Fruit fly (Drosophila melanogaster) whole organism, embryonic: Measurements from ENCODE around the gene CG13894.

Experiments used
- CG1024 ChIP-seq: fragments of 200-800 bp; sonication (Bioruptor generic); IDR thresholded peaks from 2 replicates; pipeline ENCODE4 v1.3.6; 2022; ENCODE audit warnings: missing biosample characterization, missing genetic modification characterization
- CG11398 ChIP-seq: fragments of 200-800 bp; sonication (Bioruptor generic); optimal IDR thresholded peaks from 2 replicates; lab custom pipeline; 2016; ENCODE audit warnings: missing biosample characterization, missing genetic modification characterization
- CG12299 ChIP-seq: fragments of 200-800 bp; sonication (Bioruptor generic); optimal IDR thresholded peaks from 2 replicates; lab custom pipeline; 2018; ENCODE audit warnings: missing biosample characterization, mild to moderate bottlenecking, missing genetic modification characterization
- CG1233 ChIP-seq: fragments of 200-800 bp; sonication (Bioruptor generic); optimal IDR thresholded peaks from 4 replicates; lab custom pipeline; 2018; ENCODE audit warnings: missing biosample characterization, mild to moderate bottlenecking, missing genetic modification characterization
- CG12942 ChIP-seq: fragments of 200-800 bp; sonication (Bioruptor generic); optimal IDR thresholded peaks from 3 replicates; lab custom pipeline; 2016; ENCODE audit warnings: missing biosample characterization, missing genetic modification characterization
- CG13296 ChIP-seq: fragments of 200-800 bp; sonication (Bioruptor generic); optimal IDR thresholded peaks from 3 replicates; lab custom pipeline; 2018; ENCODE audit warnings: missing biosample characterization, mild to moderate bottlenecking, missing genetic modification characterization
- CG14014 ChIP-seq: fragments of 200-800 bp; sonication (Bioruptor generic); IDR thresholded peaks from 2 replicates; pipeline ENCODE4 v1.3.6; 2022; ENCODE audit warnings: missing biosample characterization, missing genetic modification characterization
- CG15514 ChIP-seq: fragments of 200-800 bp; sonication (Bioruptor generic); optimal IDR thresholded peaks from 3 replicates; lab custom pipeline; 2017; ENCODE audit warnings: missing biosample characterization, missing genetic modification characterization, mild to moderate bottlenecking, moderate library complexity, missing genetic modification reagents
- CG17361 ChIP-seq: fragments of 200-800 bp; sonication (Bioruptor generic); IDR thresholded peaks from 3 replicates; pipeline ENCODE4 v1.3.6; 2022; ENCODE audit warnings: missing biosample characterization, missing genetic modification characterization
- CG18599 ChIP-seq: fragments of 200-800 bp; sonication (Bioruptor generic); optimal IDR thresholded peaks from 3 replicates; lab custom pipeline; 2017; ENCODE audit warnings: missing biosample characterization, missing genetic modification characterization, mild to moderate bottlenecking, moderate library complexity, missing genetic modification reagents
- CG3163 ChIP-seq: fragments of 200-800 bp; sonication (Bioruptor generic); optimal IDR thresholded peaks from 3 replicates; lab custom pipeline; 2016; ENCODE audit warnings: missing biosample characterization, missing genetic modification characterization
- CG32767 ChIP-seq: fragments of 200-800 bp; sonication (Bioruptor generic); IDR thresholded peaks from 2 replicates; pipeline ENCODE4 v1.3.6; 2022; ENCODE audit warnings: missing biosample characterization, missing genetic modification characterization
- CG4854 ChIP-seq: fragments of 200-800 bp; sonication (Bioruptor generic); optimal IDR thresholded peaks from 2 replicates; lab custom pipeline; 2016; ENCODE audit warnings: missing biosample characterization, missing genetic modification characterization, inconsistent platforms
- CG6254 ChIP-seq: fragments of 200-800 bp; sonication (Bioruptor generic); optimal IDR thresholded peaks from 3 replicates; lab custom pipeline; 2017; ENCODE audit warnings: mild to moderate bottlenecking, missing biosample characterization, missing genetic modification reagents, missing genetic modification characterization
- CG8944 ChIP-seq: fragments of 200-800 bp; sonication (Bioruptor generic); optimal IDR thresholded peaks from 3 replicates; lab custom pipeline; 2016; ENCODE audit warnings: missing biosample characterization, missing genetic modification characterization
- CG9817 ChIP-seq: fragments of 200-800 bp; sonication (Bioruptor generic); optimal IDR thresholded peaks from 2 replicates; lab custom pipeline; 2018; ENCODE audit warnings: missing biosample characterization, mild to moderate bottlenecking, missing genetic modification characterization, moderate library complexity
- CG9932 ChIP-seq: fragments of 200-800 bp; sonication (Bioruptor generic); IDR thresholded peaks from 2 replicates; pipeline ENCODE4 v1.3.6; 2022; ENCODE audit warnings: missing biosample characterization, missing genetic modification characterization
- Gsc ChIP-seq: fragments of 200-800 bp; sonication (Bioruptor generic); IDR thresholded peaks from 2 replicates; pipeline ENCODE4 v1.3.6; 2022; ENCODE audit warnings: missing biosample characterization, missing genetic modification characterization
- Gug ChIP-seq: fragments of 200-800 bp; sonication (Bioruptor generic); IDR thresholded peaks from 4 replicates; pipeline ENCODE4 v1.3.6; 2022; ENCODE audit warnings: missing biosample characterization, missing genetic modification characterization
- H2.0 ChIP-seq: fragments of 200-800 bp; sonication (Bioruptor generic); IDR thresholded peaks from 2 replicates; pipeline ENCODE4 v1.3.6; 2022; ENCODE audit warnings: missing biosample characterization, missing genetic modification characterization
- HLHmδ ChIP-seq: fragments of 200-800 bp; sonication (Bioruptor generic); optimal IDR thresholded peaks from 2 replicates; lab custom pipeline; 2018; ENCODE audit warnings: missing biosample characterization, mild to moderate bottlenecking, missing genetic modification characterization, moderate library complexity
- Hmr ChIP-seq: fragments of 200-800 bp; sonication (Bioruptor generic); optimal IDR thresholded peaks from 3 replicates; lab custom pipeline; 2017; ENCODE audit warnings: mild to moderate bottlenecking, missing biosample characterization, missing genetic modification reagents, missing genetic modification characterization
- Hmx ChIP-seq: fragments of 200-800 bp; sonication (Bioruptor generic); optimal IDR thresholded peaks from 2 replicates; lab custom pipeline; 2016; ENCODE audit warnings: missing biosample characterization, missing genetic modification characterization
- Hr39 ChIP-seq: fragments of >200 bp; optimal IDR thresholded peaks from 2 replicates; lab custom pipeline; 2017
- Sry-δ ChIP-seq: fragments of 200-800 bp; sonication (Bioruptor generic); optimal IDR thresholded peaks from 2 replicates; lab custom pipeline; 2016; ENCODE audit warnings: missing biosample characterization, missing genetic modification characterization
- Vsx1 ChIP-seq: fragments of 200-800 bp; sonication (Bioruptor generic); optimal IDR thresholded peaks from 2 replicates; lab custom pipeline; 2017; ENCODE audit warnings: missing biosample characterization, mild to moderate bottlenecking, missing genetic modification characterization, missing genetic modification reagents
- Xrp1 ChIP-seq: fragments of 200-800 bp; sonication (Bioruptor generic); IDR thresholded peaks from 2 replicates; pipeline ENCODE4 v1.3.6; 2022; ENCODE audit warnings: missing biosample characterization, missing genetic modification characterization
- bcd ChIP-seq: fragments of 200-800 bp; sonication (Bioruptor generic); optimal IDR thresholded peaks from 2 replicates; lab custom pipeline; 2017; ENCODE audit warnings: missing biosample characterization, mild to moderate bottlenecking, missing genetic modification characterization
- exex ChIP-seq: fragments of 200-800 bp; sonication (Bioruptor generic); optimal IDR thresholded peaks from 4 replicates; lab custom pipeline; 2018; ENCODE audit warnings: missing biosample characterization, mild to moderate bottlenecking, missing genetic modification characterization, moderate library complexity
- gce ChIP-seq: fragments of 200-800 bp; sonication (Bioruptor generic); IDR thresholded peaks from 3 replicates; pipeline ENCODE4 v1.3.6; 2022; ENCODE audit warnings: missing biosample characterization, missing genetic modification characterization
- gsb ChIP-seq: fragments of 200-800 bp; sonication (Bioruptor generic); IDR thresholded peaks from 2 replicates; pipeline ENCODE4 v1.3.6; 2022; ENCODE audit warnings: missing biosample characterization, missing genetic modification characterization
- ind ChIP-seq: fragments of 200-800 bp; sonication (Bioruptor generic); optimal IDR thresholded peaks from 3 replicates; lab custom pipeline; 2016; ENCODE audit warnings: missing biosample characterization, missing genetic modification characterization
- jing ChIP-seq: fragments of 200-800 bp; sonication (Bioruptor generic); optimal IDR thresholded peaks from 2 replicates; lab custom pipeline; 2018; ENCODE audit warnings: missing biosample characterization, mild to moderate bottlenecking, missing genetic modification characterization
- mam ChIP-seq: fragments of 200-800 bp; sonication (Bioruptor generic); optimal IDR thresholded peaks from 3 replicates; lab custom pipeline; 2016; ENCODE audit warnings: missing biosample characterization, missing genetic modification characterization
- mld ChIP-seq: fragments of 200-800 bp; sonication (Bioruptor generic); IDR thresholded peaks from 3 replicates; pipeline ENCODE4 v1.3.6; 2022; ENCODE audit warnings: missing biosample characterization, missing genetic modification characterization; ENCODE audit not compliant: partially characterized antibody
- nmo ChIP-seq: fragments of 200-800 bp; sonication (Bioruptor generic); optimal IDR thresholded peaks from 2 replicates; lab custom pipeline; 2018; ENCODE audit warnings: missing biosample characterization, mild to moderate bottlenecking, missing genetic modification characterization, moderate library complexity
- odd ChIP-seq: fragments of 200-800 bp; sonication (Bioruptor generic); optimal IDR thresholded peaks from 2 replicates; lab custom pipeline; 2017; ENCODE audit warnings: missing biosample characterization, mild to moderate bottlenecking, missing genetic modification characterization
- pan ChIP-seq, 4 experiments: fragments of >200 bp in 3 of 4; fragments of 200-800 bp in 1 of 4; sonication (Bioruptor generic) in 1 of 4; optimal IDR thresholded peaks in 3 of 4; IDR thresholded peaks in 1 of 4; 2 replicates each; pipeline versions ENCODE4 v1.3.6 to Lab custom; 2017 to 2022; ENCODE audit warnings: missing biosample characterization in 2 of 4, missing genetic modification characterization in 2 of 4, mixed read lengths in 1 of 4
- psq ChIP-seq: fragments of 200-800 bp; sonication (Bioruptor generic); optimal IDR thresholded peaks from 2 replicates; lab custom pipeline; 2017; ENCODE audit warnings: missing biosample characterization, missing genetic modification characterization
- pum ChIP-seq: fragments of 200-800 bp; sonication (Bioruptor generic); optimal IDR thresholded peaks from 2 replicates; lab custom pipeline; 2016; ENCODE audit warnings: missing biosample characterization, missing genetic modification characterization
- run ChIP-seq: fragments of 200-800 bp; sonication (Bioruptor generic); optimal IDR thresholded peaks from 3 replicates; lab custom pipeline; 2018; ENCODE audit warnings: missing biosample characterization, mild to moderate bottlenecking, missing genetic modification characterization
- sc ChIP-seq, 3 experiments: fragments of >200 bp in 2 of 3; fragments of 200-800 bp in 1 of 3; sonication (Bioruptor generic) in 1 of 3; optimal IDR thresholded peaks; 2 replicates in 2 of 3; 3 replicates in 1 of 3; lab custom pipeline; 2017; ENCODE audit warnings: mild to moderate bottlenecking in 1 of 3, missing biosample characterization in 1 of 3, missing genetic modification characterization in 1 of 3, missing genetic modification reagents in 1 of 3
- slou ChIP-seq: fragments of 200-800 bp; sonication (Bioruptor generic); optimal IDR thresholded peaks from 3 replicates; lab custom pipeline; 2016; ENCODE audit warnings: missing biosample characterization, missing genetic modification characterization
- sna ChIP-seq: fragments of 200-800 bp; sonication (Bioruptor generic); IDR thresholded peaks from 2 replicates; pipeline ENCODE4 v1.3.6; 2022; ENCODE audit warnings: missing biosample characterization, missing genetic modification characterization; ENCODE audit not compliant: partially characterized antibody
- sug ChIP-seq: fragments of 200-800 bp; optimal IDR thresholded peaks from 2 replicates; lab custom pipeline; 2019; ENCODE audit warnings: missing biosample characterization, mild to moderate bottlenecking, missing genetic modification characterization, moderate library complexity
- ttk ChIP-seq: fragments of 200-800 bp; sonication (Bioruptor generic); IDR thresholded peaks from 2 replicates; pipeline ENCODE4 v2.1.2; 2022; ENCODE audit warnings: missing biosample characterization, missing genetic modification characterization
- usp ChIP-seq: fragments of >200 bp; optimal IDR thresholded peaks from 2 replicates; lab custom pipeline; 2017; ENCODE audit warnings: missing biosample characterization, missing genetic modification characterization
- wdn ChIP-seq: fragments of 200-800 bp; sonication (Bioruptor generic); IDR thresholded peaks from 2 replicates; pipeline ENCODE4 v1.3.6; 2022; ENCODE audit warnings: missing biosample characterization, missing genetic modification characterization
- wek ChIP-seq: fragments of 200-800 bp; sonication (Bioruptor generic); optimal IDR thresholded peaks from 3 replicates; lab custom pipeline; 2018; ENCODE audit warnings: missing biosample characterization, mild to moderate bottlenecking, missing genetic modification characterization, moderate library complexity
- zf30C ChIP-seq: fragments of 200-800 bp; sonication (Bioruptor generic); optimal IDR thresholded peaks from 3 replicates; lab custom pipeline; 2018; ENCODE audit warnings: missing biosample characterization, mild to moderate bottlenecking, missing genetic modification characterization

The CG13894 gene

DNA sequence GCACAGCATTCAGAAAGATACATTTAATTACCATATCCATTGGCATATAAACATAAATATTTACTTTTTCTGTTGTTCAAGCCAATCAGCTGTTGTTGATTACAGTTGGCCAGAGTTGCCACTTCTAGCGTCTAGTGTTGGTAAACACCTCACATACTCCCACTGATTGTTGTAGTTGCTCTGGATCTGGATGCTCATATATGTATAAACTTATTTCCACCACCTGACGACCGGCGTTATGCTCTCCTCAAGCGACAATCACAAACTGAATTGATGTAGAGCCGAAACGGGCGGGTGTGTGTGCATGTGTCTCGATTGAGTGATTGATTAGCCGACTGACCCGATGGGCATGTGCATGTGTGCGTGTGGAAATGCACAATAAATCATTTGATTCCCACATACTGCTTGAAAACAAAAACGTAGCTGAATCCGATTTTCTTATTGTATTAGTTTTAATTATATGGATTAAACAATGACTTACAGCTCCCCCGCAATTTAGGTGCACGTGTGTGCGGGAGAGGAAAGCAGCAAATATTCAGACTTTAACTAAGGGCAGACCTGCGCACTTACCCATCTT is 17.1 kb downstream of the CG13894 start (continued):
- peak; percentile 15 for TF ChIP-seq exex
- no peak for TF ChIP-seq run (tag; lab: Kevin White, UChicago)
- no peak for TF ChIP-seq pan (optimal IDR thresholded peaks at IDR 0.05; lab: Kevin White, UChicago)
- no peak for TF ChIP-seq pan (GFP tag; optimal IDR thresholded peaks at IDR 0.05 in 1 of 2, IDR thresholded peaks at IDR 0.05 in 1 of 2)
- no peak for TF ChIP-seq gce (GFP tag; lab: Robert Waterston, UW)
- TF ChIP-seq ttk (GFP tag; lab: Robert Waterston, UW) = no peak
- TF ChIP-seq usp (GFP tag; lab: Kevin White, UChicago) = no peak
- TF ChIP-seq mam (GFP tag; lab: Kevin White, UChicago) = peak; percentile 38
- TF ChIP-seq CG13296 (GFP tag; lab: Kevin White, UChicago) = peak; percentile 31
- peak; percentile 17; the same call in 1 of the 2 replicates for TF ChIP-seq sna (GFP tag; lab: Robert Waterston, UW)
- TF ChIP-seq CG3163 = no peak
- no peak for TF ChIP-seq jing
- TF ChIP-seq sug (tag; lab: Kevin White, UChicago) = peak; percentile 74
- peak; percentile 4 for TF ChIP-seq zf30C (GFP tag; lab: Kevin White, UChicago)
- TF ChIP-seq wek (GFP tag; lab: Kevin White, UChicago) = peak; percentile 50
- no peak for TF ChIP-seq Hmx (GFP tag; lab: Kevin White, UChicago)
- no peak for TF ChIP-seq CG8944 (GFP tag; lab: Kevin White, UChicago)
- TF ChIP-seq CG12299 (tag; lab: Kevin White, UChicago) = peak; percentile 46
- TF ChIP-seq Gsc = no peak
- TF ChIP-seq CG9817 = no peak
- peak; percentile 70 for TF ChIP-seq CG15514
- peak; percentile 12 for TF ChIP-seq CG12942 (GFP tag; lab: Kevin White, UChicago)
- peak; percentile 56; the same call in 1 of the 2 replicates for TF ChIP-seq CG32767 (GFP tag; lab: Robert Waterston, UW)
- no peak for TF ChIP-seq Gug (GFP tag; lab: Robert Waterston, UW)
- TF ChIP-seq Vsx1 = peak; percentile 73
- peak; percentile 31 for TF ChIP-seq CG4854
- TF ChIP-seq CG11398 = peak; percentile 52
- peak; percentile 65 for TF ChIP-seq CG18599 (GFP tag; lab: Kevin White, UChicago)
- no peak for TF ChIP-seq sc (optimal IDR thresholded peaks at IDR 0.05; lab: Kevin White, UChicago)
- no peak for TF ChIP-seq sc (GFP tag; optimal IDR thresholded peaks at IDR 0.05; lab: Kevin White, UChicago)
- no peak for TF ChIP-seq CG17361 (GFP tag; lab: Robert Waterston, UW)
- no peak for TF ChIP-seq CG6254
- TF ChIP-seq odd (GFP tag; lab: Kevin White, UChicago) = peak; percentile 24
- peak; percentile 58; the same call in 1 of the 2 replicates for TF ChIP-seq CG14014
- no peak for TF ChIP-seq slou (GFP tag; lab: Kevin White, UChicago)
- no peak for TF ChIP-seq wdn (GFP tag; lab: Robert Waterston, UW)
- peak; percentile 47 for TF ChIP-seq Hmr (GFP tag; lab: Kevin White, UChicago)
- TF ChIP-seq Xrp1 (GFP tag; lab: Robert Waterston, UW) = peak; percentile 48; the same call in 1 of the 2 replicates
- no peak for TF ChIP-seq Hr39
- peak; percentile 33 for TF ChIP-seq psq
- TF ChIP-seq bcd = peak; percentile 43
- TF ChIP-seq pum (GFP tag; lab: Kevin White, UChicago) = no peak
- no peak for TF ChIP-seq CG1024 (GFP tag; lab: Robert Waterston, UW)
- no peak for TF ChIP-seq mld (GFP tag; lab: Robert Waterston, UW)
- TF ChIP-seq ind (GFP tag; lab: Kevin White, UChicago) = peak; percentile 24
- 0 out of 2 replicates have a peak, but pooled peaks have one; percentile 30 for TF ChIP-seq H2.0 (GFP tag; lab: Robert Waterston, UW)
- TF ChIP-seq gsb (GFP tag; lab: Robert Waterston, UW) = no peak
- no peak for TF ChIP-seq HLHmδ
- no peak for TF ChIP-seq CG9932 (GFP tag; lab: Robert Waterston, UW)
- peak; percentile 50 for TF ChIP-seq CG1233 (GFP tag; lab: Kevin White, UChicago)
- peak; percentile 34 for TF ChIP-seq nmo (GFP tag; lab: Kevin White, UChicago)
- TF ChIP-seq Sry-δ (GFP tag; lab: Kevin White, UChicago) = peak; percentile 53
